Fruit fly (Drosophila melanogaster): ENCODE measurements around the gene Ogdh.

The Ogdh gene

dm6 chr3L:16956768-16957533 lies 2.3 kb downstream of the Ogdh start:
- TF ChIP-seq noc (tag; optimal IDR thresholded peaks at IDR 0.05), result peak; percentile 70

- TF ChIP-seq noc (tag; optimal IDR thresholded peaks at IDR 0.05), result no peak
Measured at dm6 chr3L:16957534-16958396, 3.1 kb downstream of the Ogdh start, which contains the start of gene Cpr73D. Gene Cpr73D, minus strand, starts transcription at chr3L:16957689.

- TF ChIP-seq noc (tag; optimal IDR thresholded peaks at IDR 0.05), result peak; percentile 59
Measured at dm6 chr3L:16958397-16959080, 3.9 kb downstream of the Ogdh start.

dm6 chr3L:16969652-16970109 lies 15.1 kb downstream of the Ogdh start, which contains the start of gene Exn:
Gene Exn, plus strand, starts transcription at chr3L:16970013.
- TF ChIP-seq noc (tag; optimal IDR thresholded peaks at IDR 0.05), result peak; percentile 34

- no peak for TF ChIP-seq noc (tag; optimal IDR thresholded peaks at IDR 0.05)
Measured at dm6 chr3L:16971611-16972359, 17.2 kb downstream of the Ogdh start.

DNA sequence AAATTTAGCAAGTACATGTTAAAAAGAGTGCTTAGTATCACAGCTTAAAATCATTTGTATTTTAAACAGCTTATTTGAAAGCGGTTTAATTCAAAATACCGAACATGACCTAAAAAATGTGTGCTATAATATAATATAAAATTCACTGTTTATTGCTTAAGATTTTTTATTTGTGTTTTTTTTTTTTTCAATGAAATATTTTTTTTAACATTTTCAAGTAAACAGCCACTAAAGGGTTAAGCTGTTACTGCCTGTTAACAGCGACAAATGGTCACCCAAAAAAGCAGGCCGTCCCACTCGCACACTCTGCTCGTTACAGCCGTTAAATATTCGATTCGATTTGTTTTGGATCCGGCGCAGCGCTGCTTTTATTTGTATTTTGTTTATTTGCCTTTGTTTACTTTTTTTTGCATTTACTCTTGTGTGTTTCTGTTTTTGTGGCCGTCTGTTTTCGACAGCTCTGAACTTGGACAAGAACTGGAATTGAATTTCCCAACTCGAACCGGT lies 20.1 kb downstream of the Ogdh start:
- no peak for TF ChIP-seq noc (tag; optimal IDR thresholded peaks at IDR 0.05)

- TF ChIP-seq noc (tag; optimal IDR thresholded peaks at IDR 0.05), result no peak
Measured at dm6 chr3L:16975638-16976528, 21.3 kb downstream of the Ogdh start.

dm6 chr3L:16977311-16977710 lies 22.7 kb downstream of the Ogdh start:
- TF ChIP-seq noc (tag; optimal IDR thresholded peaks at IDR 0.05), result no peak

DNA sequence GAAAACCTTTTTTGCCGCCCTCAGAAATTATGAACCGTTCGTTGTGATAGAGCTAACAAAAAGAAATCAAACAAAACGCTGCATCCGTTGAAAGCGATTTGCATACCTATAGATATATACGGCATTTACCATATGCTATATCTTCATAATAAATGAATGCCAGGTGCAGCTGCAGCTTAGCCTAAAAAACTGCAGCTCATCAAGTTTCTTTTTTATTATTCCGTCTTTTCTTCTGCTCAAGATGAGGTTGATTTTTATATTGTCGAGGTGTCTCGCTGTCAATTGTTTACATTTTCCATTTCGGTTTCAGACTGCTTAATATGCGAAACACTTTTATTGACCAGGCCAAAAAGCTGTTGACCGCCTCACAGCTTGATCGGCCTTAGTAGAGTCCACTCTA lies 23.8 kb downstream of the Ogdh start:
- TF ChIP-seq noc (tag; optimal IDR thresholded peaks at IDR 0.05), result no peak

- TF ChIP-seq noc (tag; optimal IDR thresholded peaks at IDR 0.05), result peak; percentile 61
Measured at dm6 chr3L:16981114-16981648, 26.6 kb downstream of the Ogdh start.

dm6 chr3L:16984042-16984441 lies 29.4 kb downstream of the Ogdh start:
- no peak for TF ChIP-seq noc (tag; optimal IDR thresholded peaks at IDR 0.05)

DNA sequence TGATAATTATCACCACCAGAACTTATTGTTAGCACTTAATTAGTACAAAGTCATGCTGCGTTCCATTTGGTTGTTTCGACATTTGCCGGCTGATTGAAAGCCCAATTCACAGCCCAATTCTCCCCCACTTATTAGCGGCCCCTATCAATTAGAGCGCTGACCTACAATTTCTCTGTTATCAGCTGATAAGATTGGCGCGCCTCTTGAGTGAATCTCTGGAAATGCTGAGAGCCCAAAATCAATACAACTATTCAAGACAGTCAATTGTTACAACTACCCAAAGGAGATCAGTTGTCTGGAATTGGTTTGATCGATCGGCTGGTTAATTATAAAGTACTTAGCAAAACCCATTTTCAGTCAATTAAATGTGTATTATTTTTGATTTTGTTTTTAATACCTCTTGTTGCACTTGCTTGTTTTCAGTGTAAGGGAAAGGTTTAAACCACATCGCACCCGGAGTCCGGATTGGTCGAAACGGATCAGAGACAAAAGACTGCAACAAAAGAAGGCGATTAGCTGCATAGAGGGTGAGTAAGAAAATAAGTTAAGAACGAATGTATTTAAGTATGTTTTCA lies 30.3 kb downstream of the Ogdh start:
- peak; percentile 8 for TF ChIP-seq noc (tag; optimal IDR thresholded peaks at IDR 0.05)

DNA sequence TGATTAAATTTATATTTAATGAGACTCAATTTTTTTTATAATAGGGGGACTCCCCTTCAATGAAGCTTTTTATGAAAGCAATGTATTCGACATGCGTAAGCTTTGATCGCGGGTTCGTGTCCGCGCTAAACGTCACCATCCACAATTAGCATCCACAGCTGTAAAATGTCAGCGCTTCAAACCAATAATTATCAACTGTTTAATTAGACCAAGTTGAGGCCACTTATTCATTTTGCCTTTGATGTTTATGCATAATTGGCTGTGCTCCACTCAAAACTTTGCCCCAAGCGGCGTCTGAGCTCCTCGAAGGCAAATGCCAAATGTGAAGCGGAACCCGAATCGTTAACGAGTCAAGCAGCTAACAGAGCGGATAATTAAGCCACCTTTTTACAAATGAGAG lies 31.0 kb downstream of the Ogdh start:
- TF ChIP-seq noc (tag; optimal IDR thresholded peaks at IDR 0.05), result no peak
